Fruit fly (Drosophila melanogaster) whole organism, wandering third instar larva: ENCODE results near the gene Snoo.

Experiments
- Abd-B ChIP-seq: fragments of >200 bp; optimal IDR thresholded peaks from 2 replicates; lab custom pipeline; 2017; ENCODE audit warnings: missing biosample characterization, missing genetic modification characterization
- CG32264 ChIP-seq: fragments of 200-800 bp; sonication (Bioruptor generic); optimal IDR thresholded peaks from 2 replicates; lab custom pipeline; 2016; ENCODE audit warnings: missing biosample characterization, missing genetic modification characterization
- CG9705 ChIP-seq: fragments of 200-800 bp; sonication (Bioruptor generic); optimal IDR thresholded peaks from 2 replicates; lab custom pipeline; 2018; ENCODE audit warnings: missing biosample characterization, mild to moderate bottlenecking, missing genetic modification characterization
- CrebA ChIP-seq: fragments of 200-800 bp; sonication (Bioruptor generic); optimal IDR thresholded peaks from 2 replicates; lab custom pipeline; 2016; ENCODE audit warnings: missing biosample characterization, mild to moderate bottlenecking, missing genetic modification characterization, borderline replicate concordance
- Dfd ChIP-seq: fragments of >200 bp; optimal IDR thresholded peaks from 2 replicates; lab custom pipeline; 2017; ENCODE audit warnings: missing biosample characterization, missing genetic modification characterization
- Dif ChIP-seq: fragments of 200-275, 200-300 bp; sonication (Bioruptor generic); optimal IDR thresholded peaks from 2 replicates; lab custom pipeline; 2018; ENCODE audit warnings: missing biosample characterization, missing genetic modification characterization; ENCODE audit not compliant: partially characterized antibody
- GATAd ChIP-seq: sonication (Bioruptor generic); optimal IDR thresholded peaks from 2 replicates; lab custom pipeline; 2016; ENCODE audit warnings: missing biosample characterization, missing genetic modification characterization
- HLH106 ChIP-seq: fragments of 200-800 bp; optimal IDR thresholded peaks from 3 replicates; lab custom pipeline; 2019; ENCODE audit warnings: missing biosample characterization, mild to moderate bottlenecking, missing genetic modification characterization, moderate library complexity
- Hnf4 ChIP-seq: fragments of 200-800 bp; sonication (Bioruptor generic); optimal IDR thresholded peaks from 2 replicates; lab custom pipeline; 2016; ENCODE audit warnings: missing biosample characterization, mild to moderate bottlenecking, missing genetic modification characterization
- Hr78 ChIP-seq: fragments of >200 bp; optimal IDR thresholded peaks from 2 replicates; lab custom pipeline; 2017; ENCODE audit warnings: missing biosample characterization, missing genetic modification characterization
- Hr83 ChIP-seq: fragments of 200-300 bp; sonication (Bioruptor generic); optimal IDR thresholded peaks from 2 replicates; lab custom pipeline; 2016; ENCODE audit warnings: missing biosample characterization, mild to moderate bottlenecking, missing genetic modification characterization, moderate library complexity; ENCODE audit not compliant: poor library complexity, severe bottlenecking
- Jra ChIP-seq: sonication (Bioruptor generic); optimal IDR thresholded peaks from 2 replicates; lab custom pipeline; 2016; ENCODE audit warnings: missing biosample characterization, missing genetic modification characterization
- Mio ChIP-seq: sonication (Bioruptor generic); optimal IDR thresholded peaks from 2 replicates; lab custom pipeline; 2016; ENCODE audit warnings: missing biosample characterization, missing genetic modification characterization
- OdsH ChIP-seq: fragments of 200-800 bp; sonication (Bioruptor generic); optimal IDR thresholded peaks from 2 replicates; lab custom pipeline; 2016; ENCODE audit warnings: missing biosample characterization, mild to moderate bottlenecking, missing genetic modification characterization
- Rel ChIP-seq, 2 experiments: fragments of 200-800 bp; sonication (Bioruptor generic) in 1 of 2; optimal IDR thresholded peaks; 2 replicates in 1 of 2; 3 replicates in 1 of 2; lab custom pipeline; 2016 to 2019; ENCODE audit warnings: mild to moderate bottlenecking in 2 of 2, missing biosample characterization in 2 of 2, missing genetic modification characterization in 2 of 2, moderate library complexity in 1 of 2
- Sp1 ChIP-seq: fragments of 200-800 bp; sonication (Bioruptor generic); optimal IDR thresholded peaks from 3 replicates; lab custom pipeline; 2019; ENCODE audit warnings: missing biosample characterization, mild to moderate bottlenecking, missing genetic modification characterization, moderate library complexity
- Vsx2 ChIP-seq: fragments of 200-300, 225-300 bp; sonication (Bioruptor generic); optimal IDR thresholded peaks from 2 replicates; lab custom pipeline; 2018; ENCODE audit warnings: missing biosample characterization, missing genetic modification characterization; ENCODE audit not compliant: partially characterized antibody
- br ChIP-seq: fragments of 200-800 bp; sonication (Bioruptor generic); optimal IDR thresholded peaks from 2 replicates; lab custom pipeline; 2016; ENCODE audit warnings: missing biosample characterization, missing genetic modification characterization
- brk ChIP-seq: fragments of 200-800 bp; sonication (Bioruptor generic); optimal IDR thresholded peaks from 2 replicates; lab custom pipeline; 2016; ENCODE audit warnings: missing biosample characterization, mild to moderate bottlenecking, missing genetic modification characterization
- dl ChIP-seq, 2 experiments: fragments of 175-275, 200-275 bp in 1 of 2; fragments of 200-275 bp in 1 of 2; sonication (Bioruptor generic); optimal IDR thresholded peaks; lab custom pipeline; 2018; ENCODE audit warnings: mild to moderate bottlenecking in 2 of 2, missing biosample characterization in 2 of 2, missing genetic modification characterization in 2 of 2, moderate library complexity in 2 of 2; ENCODE audit not compliant: partially characterized antibody in 2 of 2, insufficient read depth in 1 of 2
- dmrt93B ChIP-seq: fragments of 200-800 bp; sonication (Bioruptor generic); optimal IDR thresholded peaks from 2 replicates; lab custom pipeline; 2018; ENCODE audit warnings: missing biosample characterization, mild to moderate bottlenecking, missing genetic modification characterization
- dsf ChIP-seq: sonication (Bioruptor generic); optimal IDR thresholded peaks from 2 replicates; lab custom pipeline; 2016; ENCODE audit warnings: missing biosample characterization, missing genetic modification characterization, borderline replicate concordance
- ey ChIP-seq: fragments of 200-800 bp; sonication (Bioruptor generic); optimal IDR thresholded peaks from 2 replicates; lab custom pipeline; 2016; ENCODE audit warnings: missing biosample characterization, missing genetic modification characterization
- foxo ChIP-seq, 2 experiments: fragments of 200-800 bp; sonication (Bioruptor generic); optimal IDR thresholded peaks; 2 replicates in 1 of 2; 3 replicates in 1 of 2; lab custom pipeline; 2016 to 2017; ENCODE audit warnings: missing biosample characterization in 2 of 2, missing genetic modification characterization in 2 of 2
- fru ChIP-seq: fragments of 200-800 bp; sonication (Bioruptor generic); optimal IDR thresholded peaks from 3 replicates; lab custom pipeline; 2016; ENCODE audit warnings: missing biosample characterization, mild to moderate bottlenecking, missing genetic modification characterization
- h ChIP-seq: fragments of 200-800 bp; sonication (Bioruptor generic); optimal IDR thresholded peaks from 3 replicates; lab custom pipeline; 2016; ENCODE audit warnings: missing biosample characterization, mild to moderate bottlenecking, missing genetic modification characterization
- jim ChIP-seq: fragments of 175-275, 200-325 bp; sonication (Bioruptor generic); optimal IDR thresholded peaks from 2 replicates; lab custom pipeline; 2016; ENCODE audit warnings: missing biosample characterization, mild to moderate bottlenecking, missing genetic modification characterization
- pan ChIP-seq: fragments of >200 bp; optimal IDR thresholded peaks from 2 replicates; lab custom pipeline; 2017
- psq ChIP-seq: fragments of 200-800 bp; sonication (Bioruptor generic); optimal IDR thresholded peaks from 3 replicates; lab custom pipeline; 2017; ENCODE audit warnings: missing biosample characterization, mild to moderate bottlenecking, missing genetic modification characterization, moderate library complexity
- rgr ChIP-seq: fragments of 200-800 bp; sonication (Bioruptor generic); optimal IDR thresholded peaks from 3 replicates; lab custom pipeline; 2016; ENCODE audit warnings: missing biosample characterization, mild to moderate bottlenecking, missing genetic modification characterization
- sage ChIP-seq: fragments of 200-800 bp; sonication (Bioruptor generic); optimal IDR thresholded peaks from 2 replicates; lab custom pipeline; 2016; ENCODE audit warnings: missing biosample characterization, mild to moderate bottlenecking, missing genetic modification characterization
- sv ChIP-seq: fragments of 200-800 bp; sonication (Bioruptor generic); optimal IDR thresholded peaks from 3 replicates; lab custom pipeline; 2016; ENCODE audit warnings: missing biosample characterization, missing genetic modification characterization
- tai ChIP-seq: sonication (Bioruptor generic); optimal IDR thresholded peaks from 2 replicates; lab custom pipeline; 2016; ENCODE audit warnings: missing biosample characterization, missing genetic modification characterization
- usp ChIP-seq: fragments of >200 bp; optimal IDR thresholded peaks from 2 replicates; lab custom pipeline; 2017; ENCODE audit warnings: missing biosample characterization, missing genetic modification characterization
- woc ChIP-seq: sonication (Bioruptor generic); optimal IDR thresholded peaks from 2 replicates; lab custom pipeline; 2016; ENCODE audit warnings: missing biosample characterization, mild to moderate bottlenecking, missing genetic modification characterization

Gene Snoo

dm6 chr2L:7923636-7924301 lies 60.2 kb downstream of the Snoo start:
- TF ChIP-seq h (GFP tag; lab: Kevin White, UChicago) (no peak), Dfd (GFP tag; lab: Kevin White, UChicago) (peak; percentile 94)

dm6 chr2L:7922088-7922487 lies 61.9 kb downstream of the Snoo start:
- no peak for TF ChIP-seq dl (GFP tag; optimal IDR thresholded peaks at IDR 0.05; lab: Kevin White, UChicago; ENCODE audit: insufficient read depth in 1 of 2, partially characterized antibody in 2 of 2)
- TF ChIP-seq Dif, result no peak
- TF ChIP-seq br (GFP tag; lab: Kevin White, UChicago), result no peak
- no peak for TF ChIP-seq foxo (GFP tag; optimal IDR thresholded peaks at IDR 0.05; lab: Kevin White, UChicago)
- no peak for TF ChIP-seq dsf
- no peak for TF ChIP-seq Dfd (GFP tag; lab: Kevin White, UChicago)
- TF ChIP-seq Abd-B (GFP tag; lab: Kevin White, UChicago), result no peak

DNA sequence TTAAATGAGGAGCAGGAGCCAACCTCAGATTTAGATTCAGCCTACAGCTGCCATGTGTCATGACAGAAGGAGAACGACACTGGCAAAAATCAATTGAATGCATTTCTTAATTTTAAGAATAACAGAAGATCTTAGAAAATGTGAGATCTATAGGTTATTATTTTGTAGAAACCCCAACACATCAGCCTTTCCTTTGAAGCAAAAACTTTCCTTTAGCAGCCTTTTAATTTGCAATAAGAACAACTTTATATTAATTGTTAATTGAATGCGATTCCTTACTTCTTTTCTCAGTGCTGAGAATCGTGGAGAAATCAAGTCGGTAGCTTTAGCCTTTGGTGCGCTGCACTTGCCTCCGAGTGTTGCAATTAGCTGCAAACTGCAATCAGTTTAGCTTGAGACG lies 63.4 kb downstream of the Snoo start:
- TF ChIP-seq Dfd (GFP tag; lab: Kevin White, UChicago) (no peak), Dif (no peak), CrebA (no peak), Sp1 (no peak), CG9705 (no peak), rgr (GFP tag; lab: Kevin White, UChicago) (no peak), dsf (no peak), pan (lab: Kevin White, UChicago) (no peak), sage (GFP tag; lab: Kevin White, UChicago) (no peak), HLH106 (tag; lab: Kevin White, UChicago) (no peak), fru (GFP tag; lab: Kevin White, UChicago) (no peak), dmrt93B (GFP tag; lab: Kevin White, UChicago) (no peak), ey (GFP tag; lab: Kevin White, UChicago) (no peak), Abd-B (GFP tag; lab: Kevin White, UChicago) (no peak), CG32264 (GFP tag; lab: Kevin White, UChicago) (no peak), Vsx2 (GFP tag; lab: Kevin White, UChicago) (no peak), jim (GFP tag; lab: Kevin White, UChicago) (no peak), OdsH (GFP tag; lab: Kevin White, UChicago) (no peak)
- TF ChIP-seq, all 38 proteins: peak for 0

- TF ChIP-seq foxo (GFP tag; optimal IDR thresholded peaks at IDR 0.05; lab: Kevin White, UChicago) (peak in 1 of 2 experiments; percentile 22), fru (GFP tag; lab: Kevin White, UChicago) (peak; percentile 32), OdsH (GFP tag; lab: Kevin White, UChicago) (no peak), jim (GFP tag; lab: Kevin White, UChicago) (no peak)
Measured at dm6 chr2L:7918770-7919169, 65.2 kb downstream of the Snoo start.

DNA sequence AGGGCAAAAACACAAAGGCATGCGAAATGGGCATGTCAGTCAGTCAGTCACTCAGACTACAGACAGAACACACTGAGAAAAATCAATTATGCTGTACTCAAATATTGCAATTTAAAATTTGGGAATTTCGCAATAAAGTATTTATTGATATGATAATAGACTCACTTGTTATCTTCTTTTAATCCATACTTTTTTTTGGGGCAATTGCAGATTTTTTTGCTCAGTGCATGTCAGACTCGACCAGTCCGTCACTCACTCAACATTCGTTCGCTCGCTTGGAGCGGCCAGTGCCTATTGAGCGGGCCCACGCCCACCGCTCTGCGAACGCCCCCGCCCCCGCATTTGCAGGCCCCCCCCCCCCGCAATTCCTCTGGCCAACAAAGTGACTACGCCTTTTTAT lies 67.6 kb downstream of the Snoo start:
- TF ChIP-seq ey (GFP tag; lab: Kevin White, UChicago) (peak; percentile 94), foxo (GFP tag; optimal IDR thresholded peaks at IDR 0.05; lab: Kevin White, UChicago) (peak in 1 of 2 experiments; percentile 95), h (GFP tag; lab: Kevin White, UChicago) (peak; percentile 81), CrebA (peak; percentile 78), CG32264 (GFP tag; lab: Kevin White, UChicago) (peak; percentile 50), brk (GFP tag; lab: Kevin White, UChicago) (peak; percentile 86), jim (GFP tag; lab: Kevin White, UChicago) (no peak), dmrt93B (GFP tag; lab: Kevin White, UChicago) (peak; percentile 69), Hnf4 (GFP tag; lab: Kevin White, UChicago) (peak; percentile 95), Hr83 (GFP tag; lab: Kevin White, UChicago) (no peak), usp (no peak), Rel (GFP tag; optimal IDR thresholded peaks at IDR 0.05; lab: Kevin White, UChicago) (no peak), Rel (tag; optimal IDR thresholded peaks at IDR 0.05; lab: Kevin White, UChicago) (peak; percentile 83), Mio (peak; percentile 63), br (GFP tag; lab: Kevin White, UChicago) (peak; percentile 94), rgr (GFP tag; lab: Kevin White, UChicago) (peak; percentile 96), sv (peak; percentile 31), woc (GFP tag; lab: Kevin White, UChicago) (peak; percentile 55), OdsH (GFP tag; lab: Kevin White, UChicago) (peak; percentile 93), fru (GFP tag; lab: Kevin White, UChicago) (peak; percentile 94), GATAd (GFP tag; lab: Kevin White, UChicago) (peak; percentile 54), Dif (no peak), psq (peak; percentile 91), dsf (peak; percentile 70), Sp1 (peak; percentile 94), HLH106 (tag; lab: Kevin White, UChicago) (peak; percentile 81), Hr78 (GFP tag; lab: Kevin White, UChicago) (no peak), tai (GFP tag; lab: Kevin White, UChicago) (peak; percentile 85), Jra (GFP tag; lab: Kevin White, UChicago) (peak; percentile 87), Abd-B (GFP tag; lab: Kevin White, UChicago) (no peak), CG9705 (peak; percentile 55)
